Fruit fly (Drosophila melanogaster): ENCODE measurements around the gene CG34011.
A peak's percentile ranks its signal among the peaks of the same experiment; 100 is the strongest.

CG34011 gene

DNA sequence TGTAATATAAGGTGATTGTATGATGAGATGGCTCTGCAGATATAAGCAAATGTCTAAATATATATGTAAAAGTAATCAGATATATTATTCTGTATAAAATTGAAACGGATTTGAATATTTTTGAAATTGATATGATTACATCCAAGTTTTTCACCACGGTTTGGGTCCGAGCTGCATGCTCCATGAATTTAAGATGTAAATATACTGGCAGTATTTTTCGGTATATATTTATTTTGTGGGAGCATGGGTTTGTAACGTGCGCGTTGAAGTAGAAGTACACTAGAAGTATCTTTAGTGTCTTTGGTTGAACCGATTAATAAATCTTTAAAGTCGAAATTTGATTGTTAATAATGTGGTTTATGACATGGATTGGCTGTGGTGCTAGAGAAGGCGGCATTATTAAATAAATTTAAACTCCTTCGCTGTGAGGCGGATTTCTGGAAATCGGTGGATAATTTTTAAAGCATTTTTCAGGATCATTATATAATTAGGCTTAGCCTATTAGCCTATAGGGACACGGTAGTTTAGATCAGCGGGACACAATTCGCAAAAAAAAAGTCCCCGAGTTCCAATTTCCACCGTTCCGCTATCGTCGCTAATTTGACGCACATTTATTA lies 7.5 kb downstream of the CG34011 start (continued):
- TF ChIP-seq hb (GFP tag; IDR thresholded peaks at IDR 0.05; ENCODE audit: partially characterized antibody) (no peak), amos (GFP tag; IDR thresholded peaks at IDR 0.05; ENCODE audit: partially characterized antibody) (no peak), CG12659 (GFP tag; optimal IDR thresholded peaks at IDR 0.05) (peak; percentile 19), CG31388 (GFP tag; optimal IDR thresholded peaks at IDR 0.05) (no peak), cg (GFP tag; optimal IDR thresholded peaks at IDR 0.05) (no peak), esg (GFP tag; conservative IDR thresholded peaks at IDR 0.05) (no peak), CG1233 (GFP tag; optimal IDR thresholded peaks at IDR 0.05) (no peak), tup (GFP tag; optimal IDR thresholded peaks at IDR 0.05) (no peak), ap (GFP tag; IDR thresholded peaks at IDR 0.05) (no peak), Dp (GFP tag; optimal IDR thresholded peaks at IDR 0.05) (peak; percentile 63), CG6813 (GFP tag; optimal IDR thresholded peaks at IDR 0.05) (no peak), jigr1 (GFP tag; IDR thresholded peaks at IDR 0.05) (no peak), CG15269 (tag; optimal IDR thresholded peaks at IDR 0.05) (no peak), pros (GFP tag; optimal IDR thresholded peaks at IDR 0.05) (no peak), Dref (GFP tag; IDR thresholded peaks at IDR 0.05) (peak; percentile 48), Antp (GFP tag; optimal IDR thresholded peaks at IDR 0.05) (no peak), bowl (GFP tag; IDR thresholded peaks at IDR 0.05) (no peak), slbo (GFP tag; IDR thresholded peaks at IDR 0.05) (peak; percentile 30), shn (GFP tag; optimal IDR thresholded peaks at IDR 0.05) (no peak), gce (GFP tag; IDR thresholded peaks at IDR 0.05) (no peak), CG8478 (optimal IDR thresholded peaks at IDR 0.05) (no peak), CG15514 (GFP tag; optimal IDR thresholded peaks at IDR 0.05) (peak; percentile 55), vvl (GFP tag; IDR thresholded peaks at IDR 0.05) (peak; percentile 19; the same call in 1 of the 2 replicates), trem (tag; optimal IDR thresholded peaks at IDR 0.05) (peak; percentile 49), CG12104 (GFP tag; optimal IDR thresholded peaks at IDR 0.05) (no peak), Ada2b (GFP tag; IDR thresholded peaks at IDR 0.05) (no peak), Dip2 (GFP tag; IDR thresholded peaks at IDR 0.05) (no peak), Rfx (GFP tag; IDR thresholded peaks at IDR 0.05) (0 out of 2 replicates have a peak, but pooled peaks have one; percentile 4), CG1792 (GFP tag; optimal IDR thresholded peaks at IDR 0.05) (no peak), lab (GFP tag; optimal IDR thresholded peaks at IDR 0.05) (peak; percentile 20), dimm (GFP tag; IDR thresholded peaks at IDR 0.05) (no peak), Neu2 (GFP tag; optimal IDR thresholded peaks at IDR 0.05; ENCODE audit: borderline replicate concordance) (no peak), Atf-2 (GFP tag; optimal IDR thresholded peaks at IDR 0.05) (no peak), CG15011 (GFP tag; optimal IDR thresholded peaks at IDR 0.05) (no peak), maf-S (GFP tag; optimal IDR thresholded peaks at IDR 0.05) (no peak), CG4820 (GFP tag; optimal IDR thresholded peaks at IDR 0.05) (peak; percentile 4), Side (GFP tag; optimal IDR thresholded peaks at IDR 0.05) (no peak), pum (GFP tag; optimal IDR thresholded peaks at IDR 0.05) (no peak), D19A (tag; optimal IDR thresholded peaks at IDR 0.05) (peak; percentile 15), CG6791 (GFP tag; IDR thresholded peaks at IDR 0.05; ENCODE audit: partially characterized antibody) (peak; percentile 50; the same call in 2 of the 3 replicates), Hr51 (GFP tag; optimal IDR thresholded peaks at IDR 0.05) (no peak), Abd-B (GFP tag; optimal IDR thresholded peaks at IDR 0.05) (peak; percentile 59), pb (GFP tag; optimal IDR thresholded peaks at IDR 0.05) (no peak), CG11398 (GFP tag; optimal IDR thresholded peaks at IDR 0.05) (no peak), CG12155 (GFP tag; optimal IDR thresholded peaks at IDR 0.05) (no peak), luna (GFP tag; optimal IDR thresholded peaks at IDR 0.05) (no peak), CG10959 (GFP tag; IDR thresholded peaks at IDR 0.05) (no peak), insv (GFP tag; optimal IDR thresholded peaks at IDR 0.05) (no peak), Atf6 (GFP tag; IDR thresholded peaks at IDR 0.05) (no peak), CoRest (tag; optimal IDR thresholded peaks at IDR 0.05) (peak; percentile 9), CG2889 (GFP tag; IDR thresholded peaks at IDR 0.05) (no peak)
